Worm (Caenorhabditis elegans): Measurements from ENCODE around the gene srh-46.

DNA sequence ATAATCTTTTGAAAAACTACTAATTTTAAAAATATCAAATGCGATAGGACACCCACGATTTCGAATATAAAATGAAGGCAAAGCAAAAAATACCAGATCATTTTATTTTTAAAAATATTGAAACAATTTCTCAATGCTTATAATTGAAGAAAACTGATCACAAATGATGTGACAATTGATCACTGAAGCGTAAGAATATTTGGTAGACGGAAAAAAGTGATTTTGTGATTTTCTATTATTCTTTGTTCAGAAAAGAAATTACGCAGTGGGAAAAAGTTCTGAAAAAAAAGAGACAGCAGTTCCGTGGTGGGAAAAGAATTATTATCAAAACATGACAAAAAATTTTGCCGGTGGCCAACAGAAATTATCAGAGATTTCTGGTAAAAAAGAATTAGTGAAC lies 4.1 kb downstream of the srh-46 start, which contains the start of gene T03F7.5:
- TF ChIP-seq nhr-11 (tag; optimal IDR thresholded peaks at IDR 0.05) (no peak), ZK546.5 (tag; optimal IDR thresholded peaks at IDR 0.05) (no peak), lin-13 (GFP tag; optimal IDR thresholded peaks at IDR 0.05) (no peak), nhr-23 (tag; optimal IDR thresholded peaks at IDR 0.05) (no peak), unc-62 (GFP tag; optimal IDR thresholded peaks at IDR 0.05) (no peak), F13H6.1 (tag; optimal IDR thresholded peaks at IDR 0.05) (no peak), nhr-6 (tag; optimal IDR thresholded peaks at IDR 0.05) (no peak), dmd-4 (tag; optimal IDR thresholded peaks at IDR 0.05) (no peak), zag-1 (tag; optimal IDR thresholded peaks at IDR 0.05) (no peak)

Data from whole organism, L2 larva.